Fruit fly (Drosophila melanogaster) whole organism: ENCODE measurements around the gene Targ1.

Experiments used
- CG8478 ChIP-seq: fragments of >200 bp; optimal IDR thresholded peaks from 2 replicates; lab custom pipeline; 2018; ENCODE audit warnings: inconsistent platforms
- EcR ChIP-seq, 2 experiments: fragments of >200 bp; optimal IDR thresholded peaks; 2 replicates each; lab custom pipeline; 2017; ENCODE audit warnings: missing biosample characterization in 2 of 2, missing genetic modification characterization in 2 of 2, missing genetic modification reagents in 2 of 2
- psq ChIP-seq: fragments of >200 bp; optimal IDR thresholded peaks from 2 replicates; lab custom pipeline; 2017

- TF ChIP-seq psq (lab: Kevin White, UChicago), result no peak
- no peak for TF ChIP-seq EcR (GFP tag; optimal IDR thresholded peaks at IDR 0.05; lab: Kevin White, UChicago)
- no peak for TF ChIP-seq CG8478
Measured at dm6 chr3L:21201246-21201896, 1.3 kb downstream of the Targ1 start.
